Fruit fly (Drosophila melanogaster): Measurements from ENCODE around the gene TwdlT.

- TF ChIP-seq MTF-1 (GFP tag; optimal IDR thresholded peaks at IDR 0.05; ENCODE audit: borderline replicate concordance) (no peak), CG3726 (GFP tag; IDR thresholded peaks at IDR 0.05) (no peak), gcm2 (GFP tag; optimal IDR thresholded peaks at IDR 0.05) (no peak), al (GFP tag; IDR thresholded peaks at IDR 0.05) (no peak), Dfd (GFP tag; optimal IDR thresholded peaks at IDR 0.05) (no peak), CG4730 (GFP tag; IDR thresholded peaks at IDR 0.05) (no peak), dmrt99B (tag; optimal IDR thresholded peaks at IDR 0.05) (no peak), CG3281 (GFP tag; optimal IDR thresholded peaks at IDR 0.05) (no peak)
Observed at dm6 chr3R:26999452-26999851, 49.6 kb upstream of the TwdlT start, which contains the start of gene CG31077.

Measured in whole organism, embryonic.